Worm (Caenorhabditis elegans) whole organism, L4/young adult: ENCODE data around the gene C54F6.17.

Experiments used
- dao-5 ChIP-seq: sonication (generic microtip); optimal IDR thresholded peaks from 2 replicates; lab custom pipeline; 2016; ENCODE audit warnings: missing genotype, missing genetic modification characterization, moderate library complexity, missing compliant biosample characterization
- him-1 ChIP-seq: sonication (generic microtip); optimal IDR thresholded peaks from 2 replicates; lab custom pipeline; 2016; ENCODE audit warnings: missing genotype, missing genetic modification reagents, missing genetic modification characterization, missing compliant biosample characterization

ce11 chrV:7492924-7493323 lies 34.3 kb upstream of the C54F6.17 start, which contains the start of gene srbc-10:
- TF ChIP-seq him-1 (tag; lab: Kevin White, UChicago) (no peak), dao-5 (tag; lab: Kevin White, UChicago) (no peak)
